Worm (Caenorhabditis elegans) whole organism, young adult: ENCODE data around the gene ptb-1.

Source experiments
- B0261.1 ChIP-seq: sonication (generic microtip); optimal IDR thresholded peaks from 2 replicates; lab custom pipeline; 2016; ENCODE audit warnings: mild to moderate bottlenecking, missing genetic modification characterization, moderate library complexity, missing compliant biosample characterization
- F10E7.11 ChIP-seq: sonication (generic microtip); optimal IDR thresholded peaks from 2 replicates; lab custom pipeline; 2017; ENCODE audit warnings: mild to moderate bottlenecking, missing genetic modification characterization, moderate library complexity, missing compliant biosample characterization
- F52B5.7 ChIP-seq: sonication (generic microtip); optimal IDR thresholded peaks from 2 replicates; lab custom pipeline; 2016; ENCODE audit warnings: mild to moderate bottlenecking, missing genetic modification characterization, missing compliant biosample characterization
- F57A8.1 ChIP-seq: fragments of 200-800 bp; sonication (Bioruptor generic); optimal IDR thresholded peaks from 2 replicates; lab custom pipeline; 2018; ENCODE audit warnings: mild to moderate bottlenecking, missing genetic modification characterization, moderate library complexity, missing compliant biosample characterization
- F57C9.4 ChIP-seq: sonication (generic microtip); optimal IDR thresholded peaks from 2 replicates; lab custom pipeline; 2017; ENCODE audit warnings: mild to moderate bottlenecking, missing genetic modification characterization, missing compliant biosample characterization
- K12H6.12 ChIP-seq: fragments of 200-800 bp; sonication (Bioruptor generic); optimal IDR thresholded peaks from 2 replicates; lab custom pipeline; 2018; ENCODE audit warnings: mild to moderate bottlenecking, missing genetic modification characterization, missing compliant biosample characterization
- T26A5.8 ChIP-seq: sonication (generic microtip); optimal IDR thresholded peaks from 2 replicates; lab custom pipeline; 2016; ENCODE audit warnings: missing genetic modification characterization, missing compliant biosample characterization
- Y53F4B.3 ChIP-seq: fragments of 200-800 bp; sonication (Bioruptor generic); IDR thresholded peaks from 2 replicates; pipeline ENCODE4 v1.3.6; 2022; ENCODE audit warnings: missing genetic modification reagents, missing genetic modification characterization, missing compliant biosample characterization
- Y56A3A.18 ChIP-seq: fragments of 200-800 bp; sonication (Bioruptor generic); IDR thresholded peaks from 2 replicates; pipeline ENCODE4 v1.3.6; 2022; ENCODE audit warnings: missing genetic modification reagents, missing genetic modification characterization, missing compliant biosample characterization
- Y79H2A.3 ChIP-seq: fragments of 200-800 bp; sonication (Bioruptor generic); conservative IDR thresholded peaks from 2 replicates; pipeline ENCODE4 v1.3.6; 2022; ENCODE audit warnings: missing genetic modification reagents, missing genetic modification characterization, missing compliant biosample characterization
- Y95B8A.8 ChIP-seq: fragments of 200-800 bp; sonication (Bioruptor generic); IDR thresholded peaks from 2 replicates; pipeline ENCODE4 v1.3.6; 2022; ENCODE audit warnings: missing genetic modification reagents, missing genetic modification characterization, missing compliant biosample characterization
- aptf-2 ChIP-seq: fragments of 200-800 bp; sonication (Bioruptor generic); conservative IDR thresholded peaks from 2 replicates; pipeline ENCODE4 v1.3.6; 2022; ENCODE audit warnings: missing genetic modification reagents, missing genetic modification characterization, missing compliant biosample characterization
- athp-1 ChIP-seq: sonication (generic microtip); optimal IDR thresholded peaks from 2 replicates; lab custom pipeline; 2017; ENCODE audit warnings: mild to moderate bottlenecking, missing genetic modification characterization, missing compliant biosample characterization
- attf-6 ChIP-seq: fragments of 200-800 bp; sonication (Bioruptor generic); IDR thresholded peaks from 2 replicates; pipeline ENCODE4 v1.3.6; 2022; ENCODE audit warnings: missing genetic modification reagents, missing genetic modification characterization, missing compliant biosample characterization
- bed-2 ChIP-seq: fragments of 200-800 bp; sonication (Bioruptor generic); IDR thresholded peaks from 2 replicates; pipeline ENCODE4 v1.3.6; 2022; ENCODE audit warnings: missing genetic modification reagents, missing genetic modification characterization, missing compliant biosample characterization
- cebp-1 ChIP-seq, 2 experiments: fragments of 200-800 bp in 1 of 2; sonication (Bioruptor generic) in 1 of 2; sonication (generic microtip) in 1 of 2; IDR thresholded peaks in 1 of 2; optimal IDR thresholded peaks in 1 of 2; 2 replicates each; pipeline versions ENCODE4 v1.3.6 to Lab custom; 2017 to 2022; ENCODE audit warnings: missing compliant biosample characterization in 2 of 2, missing genetic modification characterization in 2 of 2, mild to moderate bottlenecking in 1 of 2, missing genetic modification reagents in 1 of 2, moderate library complexity in 1 of 2
- ceh-100 ChIP-seq: fragments of 200-800 bp; sonication (Bioruptor generic); IDR thresholded peaks from 2 replicates; pipeline ENCODE4 v1.3.6; 2022; ENCODE audit warnings: missing genetic modification reagents, missing genetic modification characterization, missing compliant biosample characterization
- ceh-40 ChIP-seq: fragments of 200-800 bp; sonication (Bioruptor generic); IDR thresholded peaks from 2 replicates; pipeline ENCODE4 v1.3.6; 2022; ENCODE audit warnings: missing genetic modification characterization, missing compliant biosample characterization
- ceh-91 ChIP-seq: fragments of 200-800 bp; sonication (Bioruptor generic); IDR thresholded peaks from 2 replicates; pipeline ENCODE4 v1.3.6; 2022; ENCODE audit warnings: missing genetic modification reagents, missing genetic modification characterization, missing compliant biosample characterization
- egl-44 ChIP-seq: fragments of 200-800 bp; sonication (Bioruptor generic); IDR thresholded peaks from 2 replicates; pipeline ENCODE4 v1.3.6; 2022; ENCODE audit warnings: missing genetic modification reagents, missing genetic modification characterization, missing compliant biosample characterization
- egrh-3 ChIP-seq: fragments of 200-800 bp; sonication (Bioruptor generic); IDR thresholded peaks from 2 replicates; pipeline ENCODE4 v1.3.6; 2022; ENCODE audit warnings: missing genetic modification reagents, missing genetic modification characterization, missing compliant biosample characterization
- hmg-1.2 ChIP-seq: fragments of 200-800 bp; sonication (Bioruptor generic); IDR thresholded peaks from 2 replicates; pipeline ENCODE4 v1.3.6; 2022; ENCODE audit warnings: missing genetic modification reagents, missing genetic modification characterization, missing compliant biosample characterization
- let-526 ChIP-seq: fragments of 200-800 bp; sonication (Bioruptor generic); IDR thresholded peaks from 2 replicates; pipeline ENCODE4 v1.3.6; 2022; ENCODE audit warnings: missing genetic modification reagents, missing genetic modification characterization, missing compliant biosample characterization
- let-607 ChIP-seq, 2 experiments: fragments of 200-800 bp in 1 of 2; sonication (Bioruptor generic) in 1 of 2; sonication (generic microtip) in 1 of 2; optimal IDR thresholded peaks; 2 replicates each; lab custom pipeline; 2016 to 2018; ENCODE audit warnings: mild to moderate bottlenecking in 2 of 2, missing compliant biosample characterization in 2 of 2, missing genetic modification characterization in 2 of 2, moderate library complexity in 2 of 2, missing genotype in 1 of 2
- lin-35 ChIP-seq, 3 experiments: fragments of 150-350 bp in 2 of 3; sonication (generic microtip) in 1 of 3; optimal IDR thresholded peaks; 2 replicates each; lab custom pipeline; 2014 to 2018; ENCODE audit warnings: missing biosample characterization in 3 of 3, missing genetic modification characterization in 3 of 3, missing genetic modification reagents in 3 of 3
- lin-54 ChIP-seq: fragments of 200-800 bp; sonication (Bioruptor generic); optimal IDR thresholded peaks from 2 replicates; lab custom pipeline; 2018; ENCODE audit warnings: mild to moderate bottlenecking, missing genetic modification characterization, missing compliant biosample characterization
- lsl-1 ChIP-seq: fragments of 200-800 bp; sonication (Bioruptor generic); optimal IDR thresholded peaks from 2 replicates; lab custom pipeline; 2018; ENCODE audit warnings: mild to moderate bottlenecking, missing genetic modification characterization, moderate library complexity, missing compliant biosample characterization
- madf-6 ChIP-seq: fragments of 200-800 bp; sonication (Bioruptor generic); IDR thresholded peaks from 2 replicates; pipeline ENCODE4 v1.3.6; 2022; ENCODE audit warnings: missing genetic modification reagents, missing genetic modification characterization, missing compliant biosample characterization
- mel-28 ChIP-seq: sonication (generic microtip); optimal IDR thresholded peaks from 2 replicates; lab custom pipeline; 2016; ENCODE audit warnings: borderline replicate concordance, mild to moderate bottlenecking, missing genetic modification characterization, missing compliant biosample characterization
- mes-4 ChIP-seq: sonication (generic microtip); optimal IDR thresholded peaks from 2 replicates; lab custom pipeline; 2016; ENCODE audit warnings: missing genotype, missing genetic modification characterization, missing compliant biosample characterization
- nfya-2 ChIP-seq: fragments of 200-800 bp; sonication (Bioruptor generic); IDR thresholded peaks from 2 replicates; pipeline ENCODE4 v1.3.6; 2022; ENCODE audit warnings: missing genetic modification reagents, missing genetic modification characterization, missing compliant biosample characterization
- nhr-120 ChIP-seq: fragments of 200-800 bp; sonication (Bioruptor generic); IDR thresholded peaks from 2 replicates; pipeline ENCODE4 v1.3.6; 2022; ENCODE audit warnings: missing genetic modification characterization, missing compliant biosample characterization
- nhr-27 ChIP-seq: fragments of 200-800 bp; sonication (Bioruptor generic); optimal IDR thresholded peaks from 2 replicates; lab custom pipeline; 2018; ENCODE audit warnings: mild to moderate bottlenecking, missing genetic modification characterization, moderate library complexity, missing compliant biosample characterization
- nhr-80 ChIP-seq: sonication (generic microtip); optimal IDR thresholded peaks from 2 replicates; lab custom pipeline; 2016; ENCODE audit warnings: missing genetic modification characterization, missing compliant biosample characterization
- nhr-90 ChIP-seq: sonication (generic microtip); optimal IDR thresholded peaks from 2 replicates; lab custom pipeline; 2016; ENCODE audit warnings: missing genotype, mild to moderate bottlenecking, missing genetic modification characterization, missing compliant biosample characterization
- rcor-1 ChIP-seq: fragments of 200-800 bp; sonication (Bioruptor generic); IDR thresholded peaks from 2 replicates; pipeline ENCODE4 v1.3.6; 2022; ENCODE audit warnings: missing genetic modification reagents, missing genetic modification characterization, missing compliant biosample characterization
- sdz-38 ChIP-seq: sonication (generic microtip); optimal IDR thresholded peaks from 2 replicates; lab custom pipeline; 2016; ENCODE audit warnings: missing genotype, missing genetic modification characterization, missing compliant biosample characterization
- snpc-1.3 ChIP-seq: sonication (generic microtip); optimal IDR thresholded peaks from 2 replicates; lab custom pipeline; 2017; ENCODE audit warnings: missing genetic modification characterization, mild to moderate bottlenecking, missing compliant biosample characterization, antibody characterized with exemption, moderate library complexity, missing genotype, missing genetic modification reagents; ENCODE audit not compliant: insufficient read depth
- somi-1 ChIP-seq: fragments of 200-800 bp; sonication (Bioruptor generic); optimal IDR thresholded peaks from 2 replicates; lab custom pipeline; 2018; ENCODE audit warnings: mild to moderate bottlenecking, missing genetic modification characterization, missing compliant biosample characterization
- xnd-1 ChIP-seq: sonication (generic microtip); optimal IDR thresholded peaks from 2 replicates; lab custom pipeline; 2016; ENCODE audit warnings: missing genotype, missing genetic modification reagents, missing genetic modification characterization, missing compliant biosample characterization
- zim-3 ChIP-seq: sonication (generic microtip); optimal IDR thresholded peaks from 2 replicates; lab custom pipeline; 2017; ENCODE audit warnings: mild to moderate bottlenecking, missing genetic modification characterization, moderate library complexity, missing compliant biosample characterization
- ztf-18 ChIP-seq: sonication (generic microtip); optimal IDR thresholded peaks from 2 replicates; lab custom pipeline; 2016; ENCODE audit warnings: missing genotype, mild to moderate bottlenecking, missing genetic modification characterization, missing compliant biosample characterization
- ztf-25 ChIP-seq: fragments of 200-800 bp; sonication (Bioruptor generic); IDR thresholded peaks from 2 replicates; pipeline ENCODE4 v1.3.6; 2022; ENCODE audit warnings: missing genetic modification reagents, missing genetic modification characterization, missing compliant biosample characterization
- ztf-26 ChIP-seq: sonication (generic microtip); optimal IDR thresholded peaks from 2 replicates; lab custom pipeline; 2017; ENCODE audit warnings: missing genetic modification characterization, missing compliant biosample characterization
- ztf-6 ChIP-seq: fragments of 200-800 bp; sonication (Bioruptor generic); IDR thresholded peaks from 2 replicates; pipeline ENCODE4 v1.3.6; 2022; ENCODE audit warnings: missing genetic modification reagents, missing genetic modification characterization, missing compliant biosample characterization

Gene ptb-1

ce11 chrII:10680614-10681013 is 5.2 kb downstream of the ptb-1 start:
- TF ChIP-seq ztf-18 (tag; lab: Kevin White, UChicago) (no peak), nhr-120 (GFP tag; lab: Robert Waterston, UW) (no peak), F57C9.4 (tag; lab: Kevin White, UChicago) (no peak), madf-6 (no peak), ceh-40 (GFP tag; lab: Robert Waterston, UW) (no peak), F10E7.11 (tag; lab: Kevin White, UChicago) (no peak), let-607 (tag; optimal IDR thresholded peaks at IDR 0.05; lab: Kevin White, UChicago) (no peak), somi-1 (GFP tag; lab: Kevin White, UChicago) (no peak), sdz-38 (tag; lab: Kevin White, UChicago) (no peak), attf-6 (GFP tag; lab: Robert Waterston, UW) (no peak), aptf-2 (GFP tag; lab: Robert Waterston, UW) (no peak), F52B5.7 (tag; lab: Kevin White, UChicago) (no peak), lsl-1 (GFP tag; lab: Kevin White, UChicago) (no peak), let-526 (no peak), snpc-1.3 (tag; lab: Kevin White, UChicago) (no peak), Y95B8A.8 (no peak), K12H6.12 (no peak), Y79H2A.3 (no peak)

DNA sequence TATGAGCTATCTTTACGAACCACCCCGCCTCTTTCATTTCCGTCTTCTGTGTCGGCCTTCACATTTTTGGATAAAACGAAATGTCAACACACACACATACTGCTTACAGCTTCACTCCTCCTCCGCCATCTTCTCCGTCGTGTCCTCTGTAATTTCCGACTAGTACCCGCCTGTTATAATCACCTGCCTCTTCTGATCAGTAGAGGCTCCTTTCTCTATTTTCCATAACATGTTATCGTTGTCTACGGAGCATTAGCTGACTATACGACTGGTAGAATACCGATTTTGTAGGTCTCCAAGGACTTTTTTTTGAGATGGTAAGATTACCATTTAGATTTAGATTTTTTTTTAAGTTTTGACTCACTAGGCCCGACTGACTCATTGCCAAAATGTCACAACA is 9.6 kb downstream of the ptb-1 start:
- TF ChIP-seq ceh-100 (no peak), lin-35 (GFP tag; optimal IDR thresholded peaks at IDR 0.05; lab: Kevin White, UChicago) (no peak), cebp-1 (GFP tag; IDR thresholded peaks at IDR 0.05; lab: Robert Waterston, UW) (no peak), cebp-1 (tag; optimal IDR thresholded peaks at IDR 0.05; lab: Kevin White, UChicago) (no peak), ztf-25 (GFP tag; lab: Robert Waterston, UW) (no peak)

ce11 chrII:10693655-10694054 is 18.3 kb downstream of the ptb-1 start, which contains the start of gene gbh-1:
TSS of gene gbh-1 (minus strand) at chrII:10693803.
- TF ChIP-seq nhr-80 (peak; percentile 26), ztf-26 (no peak), athp-1 (tag; lab: Kevin White, UChicago) (no peak), nhr-90 (tag; lab: Kevin White, UChicago) (no peak), B0261.1 (tag; lab: Kevin White, UChicago) (no peak), hmg-1.2 (0 out of 2 replicates have a peak, but pooled peaks have one; percentile 8)

ce11 chrII:10694713-10695112 is 19.3 kb downstream of the ptb-1 start, which contains the start of gene lgc-57:
TSS of gene lgc-57 (plus strand) at chrII:10695013.
- TF ChIP-seq rcor-1 (GFP tag; lab: Robert Waterston, UW) (no peak), mes-4 (no peak), F10E7.11 (tag; lab: Kevin White, UChicago) (no peak), T26A5.8 (no peak), mel-28 (tag; lab: Kevin White, UChicago) (no peak), ceh-91 (no peak), nhr-27 (tag; lab: Kevin White, UChicago) (no peak), Y56A3A.18 (GFP tag; lab: Robert Waterston, UW) (no peak), egrh-3 (GFP tag; lab: Robert Waterston, UW) (no peak), zim-3 (tag; lab: Kevin White, UChicago) (no peak), bed-2 (GFP tag; lab: Robert Waterston, UW) (no peak), nfya-2 (no peak), egl-44 (GFP tag; lab: Robert Waterston, UW) (no peak), xnd-1 (tag; lab: Kevin White, UChicago) (no peak), Y53F4B.3 (GFP tag; lab: Robert Waterston, UW) (no peak), ztf-6 (GFP tag; lab: Robert Waterston, UW) (no peak), F57A8.1 (GFP tag; lab: Kevin White, UChicago) (no peak), lin-54 (no peak)
